Worm (Caenorhabditis elegans) whole organism, young adult: ENCODE data around the gene srx-131.

ENCODE experiments used
- Y56A3A.18 ChIP-seq: fragments of 200-800 bp; sonication (Bioruptor generic); IDR thresholded peaks from 2 replicates; pipeline ENCODE4 v1.3.6; 2022; ENCODE audit warnings: missing genetic modification reagents, missing genetic modification characterization, missing compliant biosample characterization
- ztf-26 ChIP-seq: sonication (generic microtip); optimal IDR thresholded peaks from 2 replicates; lab custom pipeline; 2017; ENCODE audit warnings: missing genetic modification characterization, missing compliant biosample characterization

DNA sequence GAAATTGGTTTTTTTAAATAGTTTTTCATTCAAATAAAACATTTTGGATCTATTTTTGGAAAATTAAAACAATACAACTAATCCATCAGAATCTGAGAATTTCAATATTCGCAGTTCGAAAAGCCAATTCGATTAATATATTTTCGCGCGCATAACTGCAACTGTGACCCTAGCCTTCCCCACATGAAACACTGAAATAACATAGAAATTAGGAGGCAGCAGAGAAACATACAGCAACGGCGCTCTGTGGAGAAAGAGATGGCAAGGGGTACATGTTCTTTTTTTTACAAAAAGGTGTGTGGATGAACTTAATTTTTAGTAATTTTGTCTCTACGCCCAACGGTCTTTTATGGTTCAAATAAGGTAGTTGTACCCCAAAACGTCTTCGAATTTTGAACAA, 34.9 kb downstream of the srx-131 start:
- TF ChIP-seq Y56A3A.18 (GFP tag; lab: Robert Waterston, UW), result no peak
- TF ChIP-seq ztf-26, result no peak
